Fruit fly (Drosophila melanogaster) whole organism, embryonic: Measurements from ENCODE around the gene Mic26-27.
A peak's percentile ranks its signal among the peaks of the same experiment; 100 is the strongest.

Experiments
- BtbVII ChIP-seq: fragments of 200-800 bp; sonication (Bioruptor generic); optimal IDR thresholded peaks from 3 replicates; lab custom pipeline; 2017; ENCODE audit warnings: missing biosample characterization, mild to moderate bottlenecking, missing genetic modification characterization
- CG10267 ChIP-seq: fragments of 200-800 bp; sonication (Bioruptor generic); optimal IDR thresholded peaks from 2 replicates; lab custom pipeline; 2018; ENCODE audit warnings: missing biosample characterization, mild to moderate bottlenecking, missing genetic modification characterization, moderate library complexity
- CG10979 ChIP-seq: fragments of 200-800 bp; sonication (Bioruptor generic); optimal IDR thresholded peaks from 2 replicates; lab custom pipeline; 2018; ENCODE audit warnings: missing biosample characterization, mild to moderate bottlenecking, missing genetic modification characterization, moderate library complexity
- CG12155 ChIP-seq: fragments of 200-800 bp; sonication (Bioruptor generic); optimal IDR thresholded peaks from 3 replicates; lab custom pipeline; 2016; ENCODE audit warnings: missing biosample characterization, missing genetic modification characterization
- CG12299 ChIP-seq: fragments of 200-800 bp; sonication (Bioruptor generic); optimal IDR thresholded peaks from 2 replicates; lab custom pipeline; 2018; ENCODE audit warnings: missing biosample characterization, mild to moderate bottlenecking, missing genetic modification characterization
- CG1602 ChIP-seq: fragments of 200-800 bp; sonication (Bioruptor generic); optimal IDR thresholded peaks from 3 replicates; lab custom pipeline; 2016; ENCODE audit warnings: missing biosample characterization, missing genetic modification characterization
- CG1603 ChIP-seq: fragments of 200-800 bp; sonication (Bioruptor generic); optimal IDR thresholded peaks from 2 replicates; lab custom pipeline; 2019; ENCODE audit warnings: missing biosample characterization, mild to moderate bottlenecking, missing genetic modification characterization, moderate library complexity
- CG16813 ChIP-seq: fragments of 200-800 bp; sonication (Bioruptor generic); IDR thresholded peaks from 3 replicates; pipeline ENCODE4 v1.3.6; 2022; ENCODE audit warnings: missing biosample characterization, missing genetic modification characterization; ENCODE audit not compliant: partially characterized antibody
- CG17328 ChIP-seq: fragments of 200-800 bp; sonication (Bioruptor generic); IDR thresholded peaks from 2 replicates; pipeline ENCODE4 v1.3.6; 2022; ENCODE audit warnings: missing biosample characterization, missing genetic modification characterization
- CG2202 ChIP-seq: fragments of 200-800 bp; sonication (Bioruptor generic); optimal IDR thresholded peaks from 2 replicates; lab custom pipeline; 2018; ENCODE audit warnings: missing biosample characterization, mild to moderate bottlenecking, missing genetic modification characterization
- CG34224 ChIP-seq: fragments of 200-800 bp; sonication (Bioruptor generic); IDR thresholded peaks from 3 replicates; pipeline ENCODE4 v1.3.6; 2022; ENCODE audit warnings: missing biosample characterization, missing genetic modification characterization; ENCODE audit not compliant: partially characterized antibody
- CG3847 ChIP-seq: fragments of 200-800 bp; sonication (Bioruptor generic); IDR thresholded peaks from 2 replicates; pipeline ENCODE4 v1.3.6; 2022; ENCODE audit warnings: missing biosample characterization, missing genetic modification characterization
- CG43689 ChIP-seq: fragments of 200-800 bp; sonication (Bioruptor generic); IDR thresholded peaks from 2 replicates; pipeline ENCODE4 v1.3.6; 2022; ENCODE audit warnings: missing biosample characterization, missing genetic modification characterization
- CG5245 ChIP-seq: fragments of 200-800 bp; sonication (Bioruptor generic); optimal IDR thresholded peaks from 3 replicates; lab custom pipeline; 2016; ENCODE audit warnings: missing biosample characterization, missing genetic modification characterization
- CG7357 ChIP-seq: fragments of 200-800 bp; sonication (Bioruptor generic); IDR thresholded peaks from 3 replicates; pipeline ENCODE4 v1.3.6; 2022; ENCODE audit warnings: missing biosample characterization, missing genetic modification characterization
- CG7963 ChIP-seq: fragments of 200-800 bp; sonication (Bioruptor generic); IDR thresholded peaks from 3 replicates; pipeline ENCODE4 v1.3.6; 2022; ENCODE audit warnings: missing biosample characterization, missing genetic modification characterization; ENCODE audit not compliant: partially characterized antibody
- CG8089 ChIP-seq: fragments of 200-800 bp; sonication (Bioruptor generic); optimal IDR thresholded peaks from 3 replicates; lab custom pipeline; 2016; ENCODE audit warnings: missing biosample characterization, missing genetic modification characterization
- CG9437 ChIP-seq: fragments of 200-800 bp; sonication (Bioruptor generic); optimal IDR thresholded peaks from 2 replicates; lab custom pipeline; 2018; ENCODE audit warnings: missing biosample characterization, mild to moderate bottlenecking, missing genetic modification characterization
- CG9797 ChIP-seq: fragments of 200-800 bp; sonication (Bioruptor generic); optimal IDR thresholded peaks from 3 replicates; lab custom pipeline; 2018; ENCODE audit warnings: missing biosample characterization, mild to moderate bottlenecking, missing genetic modification characterization
- CoRest ChIP-seq: fragments of 200-800 bp; sonication (Bioruptor generic); optimal IDR thresholded peaks from 3 replicates; lab custom pipeline; 2018; ENCODE audit warnings: missing biosample characterization, mild to moderate bottlenecking, missing genetic modification characterization, moderate library complexity
- Dip2 ChIP-seq: fragments of 200-800 bp; sonication (Bioruptor generic); IDR thresholded peaks from 2 replicates; pipeline ENCODE4 v1.3.6; 2022; ENCODE audit warnings: missing biosample characterization, missing genetic modification characterization
- E2f1 ChIP-seq: fragments of 200-800 bp; sonication (Bioruptor generic); IDR thresholded peaks from 2 replicates; pipeline ENCODE4 v1.3.6; 2022; ENCODE audit warnings: missing biosample characterization, missing genetic modification characterization
- HHEX ChIP-seq: fragments of 200-800 bp; sonication (Bioruptor generic); optimal IDR thresholded peaks from 3 replicates; lab custom pipeline; 2017; ENCODE audit warnings: missing biosample characterization, mild to moderate bottlenecking, missing genetic modification characterization, missing genetic modification reagents
- HmgD ChIP-seq: fragments of 200-800 bp; sonication (Bioruptor generic); optimal IDR thresholded peaks from 3 replicates; lab custom pipeline; 2016; ENCODE audit warnings: missing biosample characterization, missing genetic modification characterization
- Lpt ChIP-seq: fragments of >200 bp; optimal IDR thresholded peaks from 2 replicates; lab custom pipeline; 2018; ENCODE audit warnings: missing biosample characterization, missing genetic modification characterization
- Max ChIP-seq: fragments of 200-800 bp; sonication (Bioruptor generic); optimal IDR thresholded peaks from 2 replicates; lab custom pipeline; 2016; ENCODE audit warnings: missing biosample characterization, mild to moderate bottlenecking, missing genetic modification characterization
- Ravus ChIP-seq: fragments of 200-800 bp; sonication (Bioruptor generic); IDR thresholded peaks from 2 replicates; pipeline ENCODE4 v1.3.6; 2022; ENCODE audit warnings: missing biosample characterization, missing genetic modification characterization
- Scr ChIP-seq: fragments of 200-800 bp; sonication (Bioruptor generic); IDR thresholded peaks from 2 replicates; pipeline ENCODE4 v1.3.6; 2022; ENCODE audit warnings: missing biosample characterization, missing genetic modification characterization; ENCODE audit not compliant: partially characterized antibody
- Ssrp ChIP-seq: fragments of 200-800 bp; sonication (Bioruptor generic); optimal IDR thresholded peaks from 2 replicates; lab custom pipeline; 2018; ENCODE audit warnings: missing biosample characterization, mild to moderate bottlenecking, missing genetic modification characterization, moderate library complexity
- Usf ChIP-seq: fragments of 200-800 bp; sonication (Bioruptor generic); optimal IDR thresholded peaks from 2 replicates; lab custom pipeline; 2017; ENCODE audit warnings: missing genotype, missing biosample characterization, missing genetic modification characterization
- disco-r ChIP-seq: fragments of 200-800 bp; sonication (Bioruptor generic); optimal IDR thresholded peaks from 2 replicates; lab custom pipeline; 2016; ENCODE audit warnings: missing biosample characterization, missing genetic modification characterization
- fru ChIP-seq: fragments of >200 bp; optimal IDR thresholded peaks from 2 replicates; lab custom pipeline; 2017
- ftz-f1 ChIP-seq: fragments of 200-800 bp; sonication (Bioruptor generic); optimal IDR thresholded peaks from 2 replicates; lab custom pipeline; 2016; ENCODE audit warnings: missing biosample characterization, missing genetic modification characterization
- grn ChIP-seq: fragments of 200-800 bp; sonication (Bioruptor generic); optimal IDR thresholded peaks from 3 replicates; lab custom pipeline; 2017; ENCODE audit warnings: missing biosample characterization, missing genetic modification characterization
- gsb-n ChIP-seq: fragments of 200-800 bp; sonication (Bioruptor generic); optimal IDR thresholded peaks from 3 replicates; lab custom pipeline; 2018; ENCODE audit warnings: missing biosample characterization, mild to moderate bottlenecking, missing genetic modification characterization
- hbn ChIP-seq: fragments of 200-800 bp; sonication (Bioruptor generic); IDR thresholded peaks from 2 replicates; pipeline ENCODE4 v1.3.6; 2022; ENCODE audit warnings: missing biosample characterization, missing genetic modification characterization; ENCODE audit not compliant: partially characterized antibody
- ind ChIP-seq: fragments of 200-800 bp; sonication (Bioruptor generic); optimal IDR thresholded peaks from 3 replicates; lab custom pipeline; 2016; ENCODE audit warnings: missing biosample characterization, missing genetic modification characterization
- jigr1 ChIP-seq: fragments of 200-800 bp; sonication (Bioruptor generic); IDR thresholded peaks from 3 replicates; pipeline ENCODE4 v1.3.6; 2022; ENCODE audit warnings: missing biosample characterization, missing genetic modification characterization
- lab ChIP-seq: fragments of 200-800 bp; sonication (Bioruptor generic); optimal IDR thresholded peaks from 3 replicates; lab custom pipeline; 2017; ENCODE audit warnings: missing biosample characterization, missing genetic modification characterization, mild to moderate bottlenecking, moderate library complexity, missing genetic modification reagents
- lbe ChIP-seq: fragments of 200-800 bp; sonication (Bioruptor generic); optimal IDR thresholded peaks from 2 replicates; lab custom pipeline; 2016; ENCODE audit warnings: missing biosample characterization, mild to moderate bottlenecking, missing genetic modification characterization
- lola ChIP-seq, 3 experiments: fragments of >200 bp in 2 of 3; fragments of 200-800 bp in 1 of 3; sonication (Bioruptor generic) in 1 of 3; optimal IDR thresholded peaks; 2 replicates each; lab custom pipeline; 2017 to 2019; ENCODE audit warnings: missing biosample characterization in 3 of 3, missing genetic modification characterization in 3 of 3, mild to moderate bottlenecking in 1 of 3, moderate library complexity in 1 of 3
- mam ChIP-seq: fragments of 200-800 bp; sonication (Bioruptor generic); optimal IDR thresholded peaks from 3 replicates; lab custom pipeline; 2016; ENCODE audit warnings: missing biosample characterization, missing genetic modification characterization
- pita ChIP-seq: fragments of 200-800 bp; sonication (Bioruptor generic); optimal IDR thresholded peaks from 2 replicates; lab custom pipeline; 2017; ENCODE audit warnings: missing biosample characterization, mild to moderate bottlenecking, missing genetic modification characterization
- ranshi ChIP-seq: fragments of 200-800 bp; sonication (Bioruptor generic); IDR thresholded peaks from 2 replicates; pipeline ENCODE4 v1.3.6; 2022; ENCODE audit warnings: missing biosample characterization, missing genetic modification characterization
- ro ChIP-seq: fragments of 200-800 bp; sonication (Bioruptor generic); IDR thresholded peaks from 2 replicates; pipeline ENCODE4 v1.3.6; 2022; ENCODE audit warnings: missing biosample characterization, missing genetic modification characterization
- sim ChIP-seq: fragments of 200-800 bp; sonication (Bioruptor generic); IDR thresholded peaks from 2 replicates; pipeline ENCODE4 v1.3.6; 2022; ENCODE audit warnings: missing biosample characterization, missing genetic modification characterization
- trh ChIP-seq: fragments of 200-800 bp; sonication (Bioruptor generic); optimal IDR thresholded peaks from 2 replicates; lab custom pipeline; 2016; ENCODE audit warnings: missing biosample characterization, missing genetic modification characterization
- vfl ChIP-seq: fragments of 200-800 bp; sonication (Bioruptor generic); optimal IDR thresholded peaks from 2 replicates; lab custom pipeline; 2016; ENCODE audit warnings: missing biosample characterization, missing genetic modification characterization
- zen ChIP-seq: fragments of 200-800 bp; sonication (Bioruptor generic); optimal IDR thresholded peaks from 3 replicates; lab custom pipeline; 2018; ENCODE audit warnings: missing biosample characterization, mild to moderate bottlenecking, missing genetic modification characterization, moderate library complexity

The Mic26-27 gene

dm6 chr3R:16146632-16147453, at the start of gene Mic26-27, which contains the start of gene CG5916:
Gene Mic26-27 (minus strand): TSS chr3R:16146855.
Gene CG5916 (plus strand): TSS chr3R:16147029.
- TF ChIP-seq gsb-n (tag; lab: Kevin White, UChicago) (peak; percentile 65), lab (GFP tag; lab: Kevin White, UChicago) (peak; percentile 42), ftz-f1 (peak; percentile 85), zen (tag; lab: Kevin White, UChicago) (peak; percentile 94), pita (GFP tag; lab: Kevin White, UChicago) (no peak), mam (peak; percentile 78), jigr1 (GFP tag; lab: Robert Waterston, UW) (peak; percentile 69; the same call in 2 of the 3 replicates), lbe (GFP tag; lab: Kevin White, UChicago) (peak; percentile 64), lola (GFP tag; optimal IDR thresholded peaks at IDR 0.05; lab: Kevin White, UChicago) (peak in 1 of 3 experiments; percentile 95), E2f1 (GFP tag; lab: Robert Waterston, UW) (peak; percentile 82), sim (GFP tag; lab: Robert Waterston, UW) (no peak), Dip2 (GFP tag; lab: Robert Waterston, UW) (0 out of 2 replicates have a peak, but pooled peaks have one; percentile 14), CG16813 (GFP tag; lab: Robert Waterston, UW) (peak; percentile 100), CG10979 (tag; lab: Kevin White, UChicago) (peak; percentile 93), Ssrp (tag; lab: Kevin White, UChicago) (peak; percentile 88), CG9437 (GFP tag; lab: Kevin White, UChicago) (peak; percentile 65), CG5245 (GFP tag; lab: Kevin White, UChicago) (peak; percentile 45), CG10267 (tag; lab: Kevin White, UChicago) (peak; percentile 69), HmgD (GFP tag; lab: Kevin White, UChicago) (peak; percentile 93), vfl (GFP tag; lab: Kevin White, UChicago) (peak; percentile 64), trh (no peak), ind (GFP tag; lab: Kevin White, UChicago) (peak; percentile 73), Ravus (GFP tag; lab: Robert Waterston, UW) (no peak), HHEX (GFP tag; lab: Kevin White, UChicago) (no peak), Lpt (no peak), BtbVII (GFP tag; lab: Kevin White, UChicago) (no peak), grn (GFP tag; lab: Kevin White, UChicago) (peak; percentile 25), CG12299 (tag; lab: Kevin White, UChicago) (no peak), CG43689 (no peak), CG1603 (tag; lab: Kevin White, UChicago) (peak; percentile 92), CG2202 (tag; lab: Kevin White, UChicago) (no peak), CG9797 (GFP tag; lab: Kevin White, UChicago) (peak; percentile 81), ro (GFP tag; lab: Robert Waterston, UW) (0 out of 2 replicates have a peak, but pooled peaks have one; percentile 53), hbn (GFP tag; lab: Robert Waterston, UW) (peak; percentile 99), CG7357 (GFP tag; lab: Robert Waterston, UW) (peak; percentile 75), fru (lab: Kevin White, UChicago) (no peak), CG8089 (peak; percentile 66), Max (GFP tag; lab: Kevin White, UChicago) (peak; percentile 88), CoRest (peak; percentile 84), ranshi (GFP tag; lab: Robert Waterston, UW) (peak; percentile 71), Usf (GFP tag; lab: Kevin White, UChicago) (peak; percentile 91), CG1602 (peak; percentile 81), CG12155 (GFP tag; lab: Kevin White, UChicago) (peak; percentile 67), CG7963 (peak; percentile 92), CG3847 (GFP tag; lab: Robert Waterston, UW) (peak; percentile 94), CG17328 (GFP tag; lab: Robert Waterston, UW) (peak; percentile 64; the same call in 1 of the 2 replicates), Scr (GFP tag; lab: Robert Waterston, UW) (peak; percentile 99), disco-r (peak; percentile 86), CG34224 (GFP tag; lab: Robert Waterston, UW) (peak; percentile 100)
